Worm (Caenorhabditis elegans) whole organism, L1 larva: ENCODE results near the gene R10D12.13.

ENCODE experiments used
- C16A3.4 ChIP-seq: fragments of 150-350 bp; optimal IDR thresholded peaks from 2 replicates; lab custom pipeline; 2014; ENCODE audit warnings: missing biosample characterization, missing genetic modification characterization
- F16B12.6 ChIP-seq: fragments of 150-350 bp; optimal IDR thresholded peaks from 2 replicates; lab custom pipeline; 2014; ENCODE audit warnings: missing biosample characterization, missing genetic modification characterization
- aha-1 ChIP-seq: fragments of 150-350 bp; optimal IDR thresholded peaks from 2 replicates; lab custom pipeline; 2014; ENCODE audit warnings: missing biosample characterization, missing genetic modification characterization
- alr-1 ChIP-seq: fragments of 200-800 bp; sonication (Bioruptor generic); optimal IDR thresholded peaks from 2 replicates; lab custom pipeline; 2018; ENCODE audit warnings: borderline replicate concordance, mild to moderate bottlenecking, missing genetic modification characterization, missing compliant biosample characterization
- ama-1 ChIP-seq: fragments of 150-350 bp; optimal IDR thresholded peaks from 2 replicates; lab custom pipeline; 2014
- blmp-1 ChIP-seq: fragments of 150-350 bp; optimal IDR thresholded peaks from 2 replicates; lab custom pipeline; 2014; ENCODE audit warnings: missing biosample characterization, missing genetic modification characterization
- ceh-8 ChIP-seq: fragments of 200-800 bp; sonication (Bioruptor generic); optimal IDR thresholded peaks from 2 replicates; lab custom pipeline; 2018; ENCODE audit warnings: mild to moderate bottlenecking, missing genetic modification characterization, moderate library complexity, missing compliant biosample characterization
- ceh-82 ChIP-seq, 3 experiments: fragments of 150-350 bp in 1 of 3; sonication (generic microtip) in 2 of 3; optimal IDR thresholded peaks; 2 replicates each; lab custom pipeline; 2014 to 2017; ENCODE audit warnings: missing biosample characterization in 3 of 3, missing genetic modification characterization in 3 of 3
- dsc-1 ChIP-seq: sonication (generic microtip); optimal IDR thresholded peaks from 2 replicates; lab custom pipeline; 2016; ENCODE audit warnings: mild to moderate bottlenecking, missing genetic modification characterization, missing compliant biosample characterization
- egl-27 ChIP-seq, 2 experiments: fragments of 150-350 bp in 1 of 2; sonication (generic microtip); optimal IDR thresholded peaks; 3 replicates each; lab custom pipeline; 2017 to 2018; ENCODE audit warnings: missing biosample characterization in 2 of 2, missing genetic modification characterization in 2 of 2, missing genetic modification reagents in 2 of 2
- elt-2 ChIP-seq: sonication (generic microtip); optimal IDR thresholded peaks from 2 replicates; lab custom pipeline; 2016; ENCODE audit warnings: missing genetic modification characterization, mild to moderate bottlenecking, inconsistent platforms, missing compliant biosample characterization, missing genetic modification reagents
- fkh-10 ChIP-seq: sonication (generic microtip); optimal IDR thresholded peaks from 2 replicates; lab custom pipeline; 2017; ENCODE audit warnings: missing biosample characterization, missing genetic modification reagents, missing genetic modification characterization
- fkh-4 ChIP-seq: sonication (generic microtip); optimal IDR thresholded peaks from 2 replicates; lab custom pipeline; 2016; ENCODE audit warnings: missing compliant biosample characterization, missing genetic modification characterization, borderline replicate concordance
- fkh-8 ChIP-seq: sonication (generic microtip); optimal IDR thresholded peaks from 2 replicates; lab custom pipeline; 2016; ENCODE audit warnings: mild to moderate bottlenecking, missing genetic modification characterization, missing compliant biosample characterization
- irx-1 ChIP-seq: sonication (generic microtip); optimal IDR thresholded peaks from 2 replicates; lab custom pipeline; 2016; ENCODE audit warnings: missing genetic modification characterization, missing compliant biosample characterization
- isw-1 ChIP-seq: fragments of 200-800 bp; sonication (Bioruptor generic); IDR thresholded peaks from 2 replicates; pipeline ENCODE4 v1.3.6; 2022; ENCODE audit warnings: missing genetic modification characterization, missing compliant biosample characterization
- lin-14 ChIP-seq: fragments of 200-800 bp; sonication (Bioruptor generic); optimal IDR thresholded peaks from 2 replicates; lab custom pipeline; 2018; ENCODE audit warnings: mild to moderate bottlenecking, missing genetic modification characterization, moderate library complexity, missing compliant biosample characterization
- lin-15B ChIP-seq: fragments of 150-350 bp; sonication (generic microtip); optimal IDR thresholded peaks from 3 replicates; lab custom pipeline; 2014; ENCODE audit warnings: missing biosample characterization, missing genetic modification characterization
- lin-39 ChIP-seq: fragments of 150-350 bp; optimal IDR thresholded peaks from 2 replicates; lab custom pipeline; 2014; ENCODE audit warnings: missing biosample characterization, missing genetic modification reagents, missing genetic modification characterization
- lsy-2 ChIP-seq, 2 experiments: fragments of 150-350 bp; optimal IDR thresholded peaks; 2 replicates each; lab custom pipeline; 2014; ENCODE audit warnings: missing biosample characterization in 2 of 2, missing genetic modification characterization in 2 of 2
- mab-9 ChIP-seq: fragments of 200-800 bp; sonication (Bioruptor generic); IDR thresholded peaks from 2 replicates; pipeline ENCODE4 v1.3.6; 2022; ENCODE audit warnings: missing genetic modification reagents, missing genetic modification characterization, missing compliant biosample characterization
- mdl-1 ChIP-seq, 2 experiments: fragments of 150-350 bp; optimal IDR thresholded peaks; 2 replicates each; lab custom pipeline; 2014 to 2017; ENCODE audit warnings: missing biosample characterization in 2 of 2, missing genetic modification characterization in 2 of 2, inconsistent platforms in 1 of 2
- mef-2 ChIP-seq: fragments of 150-350 bp; optimal IDR thresholded peaks from 2 replicates; lab custom pipeline; 2014; ENCODE audit warnings: missing biosample characterization, missing genetic modification characterization
- mep-1 ChIP-seq: fragments of 150-350 bp; optimal IDR thresholded peaks from 2 replicates; lab custom pipeline; 2014; ENCODE audit warnings: missing biosample characterization, missing genetic modification characterization
- nhr-19 ChIP-seq: fragments of 200-800 bp; sonication (Bioruptor generic); conservative IDR thresholded peaks from 2 replicates; pipeline ENCODE4 v1.3.6; 2022; ENCODE audit warnings: missing genetic modification characterization, missing compliant biosample characterization
- nhr-20 ChIP-seq: sonication (generic microtip); optimal IDR thresholded peaks from 2 replicates; lab custom pipeline; 2016; ENCODE audit warnings: mild to moderate bottlenecking, missing genetic modification characterization, missing compliant biosample characterization
- nhr-237 ChIP-seq: fragments of 150-350 bp; optimal IDR thresholded peaks from 2 replicates; lab custom pipeline; 2014; ENCODE audit warnings: missing biosample characterization, missing genetic modification characterization
- nhr-28 ChIP-seq: fragments of 150-350 bp; optimal IDR thresholded peaks from 2 replicates; lab custom pipeline; 2014; ENCODE audit warnings: missing biosample characterization, missing genetic modification characterization
- nhr-47 ChIP-seq: sonication (generic microtip); optimal IDR thresholded peaks from 2 replicates; lab custom pipeline; 2016; ENCODE audit warnings: mild to moderate bottlenecking, missing genetic modification characterization, moderate library complexity, missing compliant biosample characterization
- nhr-71 ChIP-seq: sonication (generic microtip); optimal IDR thresholded peaks from 2 replicates; lab custom pipeline; 2016; ENCODE audit warnings: mild to moderate bottlenecking, missing genetic modification characterization, moderate library complexity, missing compliant biosample characterization
- pax-3 ChIP-seq: fragments of 200-800 bp; sonication (Bioruptor generic); optimal IDR thresholded peaks from 2 replicates; lab custom pipeline; 2018; ENCODE audit warnings: mild to moderate bottlenecking, missing genetic modification characterization, moderate library complexity, missing compliant biosample characterization
- rnt-1 ChIP-seq: sonication (generic microtip); optimal IDR thresholded peaks from 2 replicates; lab custom pipeline; 2016; ENCODE audit warnings: mild to moderate bottlenecking, missing genetic modification characterization, moderate library complexity, missing compliant biosample characterization
- snu-23 ChIP-seq: sonication (generic microtip); optimal IDR thresholded peaks from 2 replicates; lab custom pipeline; 2016; ENCODE audit warnings: missing genetic modification characterization, missing compliant biosample characterization
- sptf-1 ChIP-seq: fragments of 150-350 bp; optimal IDR thresholded peaks from 2 replicates; lab custom pipeline; 2014; ENCODE audit warnings: missing biosample characterization, missing genetic modification characterization
- tlp-1 ChIP-seq: fragments of 150-350 bp; optimal IDR thresholded peaks from 2 replicates; lab custom pipeline; 2014; ENCODE audit warnings: missing biosample characterization, missing genetic modification characterization
- unc-130 ChIP-seq: fragments of 150-350 bp; optimal IDR thresholded peaks from 2 replicates; lab custom pipeline; 2017; ENCODE audit warnings: missing biosample characterization, missing genetic modification characterization, inconsistent platforms

The R10D12.13 gene

ce11 chrV:14003587-14004156, 41.5 kb downstream of the R10D12.13 start:
- TF ChIP-seq snu-23 (GFP tag; lab: Kevin White, UChicago) (peak; percentile 1), mep-1 (tag; lab: Kevin White, UChicago) (peak; percentile 14), aha-1 (tag; lab: Kevin White, UChicago) (no peak), lin-15B (tag; lab: Kevin White, UChicago) (no peak), mab-9 (peak; percentile 12; the same call in 1 of the 2 replicates), ceh-82 (tag; optimal IDR thresholded peaks at IDR 0.05; lab: Kevin White, UChicago) (peak in 1 of 3 experiments; percentile 26), lin-14 (GFP tag; lab: Kevin White, UChicago) (peak; percentile 70), isw-1 (GFP tag; lab: Robert Waterston, UW) (no peak), dsc-1 (tag; lab: Kevin White, UChicago) (peak; percentile 39), nhr-20 (tag; lab: Kevin White, UChicago) (no peak), fkh-10 (GFP tag; lab: Kevin White, UChicago) (peak; percentile 45), unc-130 (tag; lab: Kevin White, UChicago) (peak; percentile 4), C16A3.4 (peak; percentile 2), nhr-237 (tag; lab: Kevin White, UChicago) (no peak), nhr-19 (GFP tag; lab: Robert Waterston, UW) (peak; percentile 22), egl-27 (tag; optimal IDR thresholded peaks at IDR 0.05; lab: Kevin White, UChicago) (no peak), nhr-28 (tag; lab: Kevin White, UChicago) (no peak), sptf-1 (tag; lab: Kevin White, UChicago) (no peak), rnt-1 (tag; lab: Kevin White, UChicago) (peak; percentile 39), lsy-2 (tag; optimal IDR thresholded peaks at IDR 0.05; lab: Kevin White, UChicago) (peak in 1 of 2 experiments; percentile 36)

ce11 chrV:14004342-14004741, 42.1 kb downstream of the R10D12.13 start:
- TF ChIP-seq pax-3 (tag; lab: Kevin White, UChicago) = no peak
- peak; percentile 9 for TF ChIP-seq fkh-4 (tag; lab: Kevin White, UChicago)
- peak; percentile 33 for TF ChIP-seq fkh-8 (tag; lab: Kevin White, UChicago)
- TF ChIP-seq nhr-71 (tag; lab: Kevin White, UChicago) = peak; percentile 29
- TF ChIP-seq mdl-1 (tag; optimal IDR thresholded peaks at IDR 0.05; lab: Kevin White, UChicago) = no peak
- TF ChIP-seq rnt-1 (tag; lab: Kevin White, UChicago) = peak; percentile 4
- no peak for TF ChIP-seq alr-1 (tag; lab: Kevin White, UChicago)
- TF ChIP-seq nhr-47 (tag; lab: Kevin White, UChicago) = peak; percentile 13
- TF ChIP-seq dsc-1 (tag; lab: Kevin White, UChicago) = peak; percentile 64
- TF ChIP-seq F16B12.6 = no peak
- TF ChIP-seq nhr-237 (tag; lab: Kevin White, UChicago) = no peak
- no peak for TF ChIP-seq tlp-1 (tag; lab: Kevin White, UChicago)
- TF ChIP-seq lin-14 (GFP tag; lab: Kevin White, UChicago) = peak; percentile 36
- peak; percentile 29 for TF ChIP-seq fkh-10 (GFP tag; lab: Kevin White, UChicago)

ce11 chrV:14005812-14006211, 43.6 kb downstream of the R10D12.13 start, which contains the start of gene ric-7:
Gene ric-7, minus strand, starts transcription at chrV:14005912.
- TF ChIP-seq mef-2 (tag; lab: Kevin White, UChicago) (no peak), irx-1 (no peak), lin-39 (tag; lab: Kevin White, UChicago) (no peak), isw-1 (GFP tag; lab: Robert Waterston, UW) (no peak), blmp-1 (tag; lab: Kevin White, UChicago) (no peak), ama-1 (lab: Kevin White, UChicago) (no peak), elt-2 (no peak), ceh-8 (no peak)
